Fruit fly (Drosophila melanogaster) whole organism, adult: ENCODE data around the gene PIG-H.

ENCODE experiments used
- CG11617 ChIP-seq: fragments of 200-800 bp; sonication (Bioruptor generic); optimal IDR thresholded peaks from 2 replicates; lab custom pipeline; 2017; ENCODE audit warnings: mild to moderate bottlenecking, missing biosample characterization, missing genetic modification reagents, missing genetic modification characterization
- CG12768 ChIP-seq: fragments of 200-800 bp; sonication (Bioruptor generic); optimal IDR thresholded peaks from 2 replicates; lab custom pipeline; 2017; ENCODE audit warnings: missing biosample characterization, missing genetic modification characterization, mild to moderate bottlenecking, moderate library complexity, missing genetic modification reagents
- CG14711 ChIP-seq: fragments of 200-800 bp; sonication (Bioruptor generic); optimal IDR thresholded peaks from 2 replicates; lab custom pipeline; 2018; ENCODE audit warnings: missing biosample characterization, mild to moderate bottlenecking, missing genetic modification characterization, moderate library complexity
- CG1620 ChIP-seq: fragments of 200-800 bp; sonication (Bioruptor generic); optimal IDR thresholded peaks from 2 replicates; lab custom pipeline; 2016; ENCODE audit warnings: missing biosample characterization, missing genetic modification characterization
- CG33017 ChIP-seq: fragments of 200-800 bp; sonication (Bioruptor generic); optimal IDR thresholded peaks from 2 replicates; lab custom pipeline; 2018; ENCODE audit warnings: missing biosample characterization, mild to moderate bottlenecking, missing genetic modification characterization, moderate library complexity
- CG5204 ChIP-seq: fragments of 200-800 bp; sonication (Bioruptor generic); optimal IDR thresholded peaks from 2 replicates; lab custom pipeline; 2016; ENCODE audit warnings: missing biosample characterization, missing genetic modification characterization
- CG7045 ChIP-seq: fragments of 200-800 bp; sonication (Bioruptor generic); optimal IDR thresholded peaks from 2 replicates; lab custom pipeline; 2017; ENCODE audit warnings: missing biosample characterization, mild to moderate bottlenecking, missing genetic modification characterization
- CG7101 ChIP-seq: fragments of 200-800 bp; sonication (Bioruptor generic); optimal IDR thresholded peaks from 2 replicates; lab custom pipeline; 2018; ENCODE audit warnings: missing biosample characterization, mild to moderate bottlenecking, missing genetic modification characterization, moderate library complexity
- Clk ChIP-seq: fragments of 200-800 bp; sonication (Bioruptor generic); optimal IDR thresholded peaks from 2 replicates; lab custom pipeline; 2017; ENCODE audit warnings: missing biosample characterization, missing genetic modification characterization
- Crg-1 ChIP-seq: fragments of 200-800 bp; sonication (Bioruptor generic); optimal IDR thresholded peaks from 2 replicates; lab custom pipeline; 2016; ENCODE audit warnings: missing biosample characterization, missing genetic modification characterization
- Hr96 ChIP-seq: fragments of 200-800 bp; sonication (Bioruptor generic); optimal IDR thresholded peaks from 2 replicates; lab custom pipeline; 2016; ENCODE audit warnings: missing biosample characterization, missing genetic modification characterization
- Mnt ChIP-seq: fragments of 200-800 bp; sonication (Bioruptor generic); optimal IDR thresholded peaks from 2 replicates; lab custom pipeline; 2016; ENCODE audit warnings: missing biosample characterization, mild to moderate bottlenecking, missing genetic modification characterization
- bab1 ChIP-seq: fragments of 200-800 bp; sonication (Bioruptor generic); optimal IDR thresholded peaks from 3 replicates; lab custom pipeline; 2019; ENCODE audit warnings: missing biosample characterization, mild to moderate bottlenecking, missing genetic modification characterization, moderate library complexity
- cic ChIP-seq: fragments of 200-800 bp; sonication (Bioruptor generic); optimal IDR thresholded peaks from 2 replicates; lab custom pipeline; 2017; ENCODE audit warnings: missing biosample characterization, mild to moderate bottlenecking, missing genetic modification characterization, moderate library complexity
- cnc ChIP-seq, 2 experiments: fragments of >200 bp; optimal IDR thresholded peaks; 2 replicates each; lab custom pipeline; 2017
- kay ChIP-seq: fragments of 200-800 bp; sonication (Bioruptor generic); peaks from one replicate; lab custom pipeline; 2016; ENCODE audit warnings: missing biosample characterization, missing genetic modification characterization, borderline replicate concordance
- ovo ChIP-seq: fragments of 200-800 bp; sonication (Bioruptor generic); optimal IDR thresholded peaks from 2 replicates; lab custom pipeline; 2016; ENCODE audit warnings: missing biosample characterization, missing genetic modification characterization
- pad ChIP-seq: fragments of 200-800 bp; sonication (Bioruptor generic); optimal IDR thresholded peaks from 3 replicates; lab custom pipeline; 2017; ENCODE audit warnings: missing biosample characterization, missing genetic modification characterization, mild to moderate bottlenecking, moderate library complexity, missing genetic modification reagents
- tj ChIP-seq: fragments of 200-800 bp; sonication (Bioruptor generic); optimal IDR thresholded peaks from 3 replicates; lab custom pipeline; 2017; ENCODE audit warnings: missing biosample characterization, mild to moderate bottlenecking, missing genetic modification characterization, moderate library complexity
- toe ChIP-seq: fragments of 200-800 bp; sonication (Bioruptor generic); optimal IDR thresholded peaks from 2 replicates; lab custom pipeline; 2016; ENCODE audit warnings: missing biosample characterization, missing genetic modification characterization

Gene PIG-H

DNA sequence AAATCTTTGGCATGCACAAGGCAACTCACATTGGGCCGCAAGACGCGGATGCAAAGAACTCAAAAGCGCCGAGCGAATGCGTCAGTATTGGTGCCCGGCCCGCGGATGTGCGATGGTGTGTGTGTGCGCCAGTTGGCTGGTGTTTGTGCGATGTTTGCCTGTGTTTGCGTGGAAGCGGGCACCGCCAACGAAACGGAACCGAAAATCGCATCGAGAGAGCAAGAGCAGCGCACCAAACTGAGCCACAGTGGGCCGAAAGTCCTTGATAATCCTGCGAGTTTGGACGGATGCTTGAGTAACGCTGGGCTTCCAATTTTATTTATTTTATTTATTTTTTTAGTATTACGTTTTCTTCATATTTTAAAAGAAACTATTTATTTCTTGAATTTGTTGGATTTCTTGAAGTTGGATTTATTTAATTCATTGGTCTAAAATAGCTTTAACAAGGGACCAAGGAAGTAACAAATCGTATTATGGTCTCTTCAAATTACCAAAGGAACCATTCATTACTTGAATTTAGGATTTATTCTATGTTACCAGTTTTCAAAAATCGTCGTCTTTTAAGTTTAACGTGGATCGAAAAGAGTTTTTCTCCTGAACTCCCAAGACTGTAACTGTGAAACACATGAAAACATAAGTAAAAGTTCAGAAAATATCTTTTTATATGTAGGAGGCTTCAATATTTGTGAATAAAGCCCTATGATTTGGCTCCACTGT is 36.7 kb upstream of the PIG-H start:
- TF ChIP-seq CG7101 (tag; lab: Kevin White, UChicago) (no peak), CG1620 (GFP tag; lab: Kevin White, UChicago) (no peak), Hr96 (GFP tag; lab: Kevin White, UChicago) (peak; percentile 2), tj (peak; percentile 3), CG33017 (no peak), cnc (optimal IDR thresholded peaks at IDR 0.05; lab: Kevin White, UChicago) (no peak), Crg-1 (no peak), CG14711 (no peak), pad (GFP tag; lab: Kevin White, UChicago) (peak; percentile 13), CG11617 (GFP tag; lab: Kevin White, UChicago) (peak; percentile 75), CG12768 (GFP tag; lab: Kevin White, UChicago) (peak; percentile 34), CG5204 (peak; percentile 56), Mnt (GFP tag; lab: Kevin White, UChicago) (peak; percentile 69), cic (no peak), toe (GFP tag; lab: Kevin White, UChicago) (peak; percentile 16), CG7045 (GFP tag; lab: Kevin White, UChicago) (peak; percentile 43), kay (GFP tag; lab: Kevin White, UChicago) (no peak), ovo (no peak), Clk (GFP tag; lab: Kevin White, UChicago) (no peak), bab1 (no peak)

DNA sequence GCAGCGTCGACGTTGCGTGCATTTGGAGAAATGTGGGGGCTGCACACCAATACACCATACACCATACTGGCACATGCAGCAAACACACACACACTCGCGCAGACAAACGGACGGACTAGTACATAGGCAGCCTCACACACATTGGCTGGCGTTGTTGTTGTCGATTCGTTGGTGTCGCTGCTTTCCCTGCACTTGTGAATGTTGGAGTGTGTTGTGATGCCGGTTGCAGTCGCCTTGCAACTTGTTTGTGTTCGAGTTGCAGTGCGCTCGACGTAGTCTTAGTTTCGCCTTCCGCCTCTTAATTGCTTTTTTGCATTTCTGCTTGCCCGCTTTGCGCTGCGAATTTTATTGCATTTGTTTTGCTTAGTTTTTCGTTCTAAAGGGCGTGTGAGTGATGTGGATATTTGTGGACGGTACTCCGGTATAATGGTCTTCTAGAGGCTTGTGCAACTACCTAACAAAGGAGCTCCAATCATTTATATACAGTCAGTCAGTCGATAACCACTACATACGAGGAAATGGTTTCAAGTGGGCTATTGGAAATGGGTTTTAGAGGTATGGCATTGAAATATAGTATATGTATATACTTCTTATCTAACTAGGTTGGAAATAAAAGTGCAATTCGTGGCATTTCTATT is 36.0 kb upstream of the PIG-H start:
- TF ChIP-seq toe (GFP tag; lab: Kevin White, UChicago) (no peak), bab1 (peak; percentile 15), CG7101 (tag; lab: Kevin White, UChicago) (no peak), cic (peak; percentile 40), tj (peak; percentile 5), Crg-1 (no peak), CG33017 (no peak), CG7045 (GFP tag; lab: Kevin White, UChicago) (no peak), kay (GFP tag; lab: Kevin White, UChicago) (peak; percentile 79), Mnt (GFP tag; lab: Kevin White, UChicago) (peak; percentile 66)

DNA sequence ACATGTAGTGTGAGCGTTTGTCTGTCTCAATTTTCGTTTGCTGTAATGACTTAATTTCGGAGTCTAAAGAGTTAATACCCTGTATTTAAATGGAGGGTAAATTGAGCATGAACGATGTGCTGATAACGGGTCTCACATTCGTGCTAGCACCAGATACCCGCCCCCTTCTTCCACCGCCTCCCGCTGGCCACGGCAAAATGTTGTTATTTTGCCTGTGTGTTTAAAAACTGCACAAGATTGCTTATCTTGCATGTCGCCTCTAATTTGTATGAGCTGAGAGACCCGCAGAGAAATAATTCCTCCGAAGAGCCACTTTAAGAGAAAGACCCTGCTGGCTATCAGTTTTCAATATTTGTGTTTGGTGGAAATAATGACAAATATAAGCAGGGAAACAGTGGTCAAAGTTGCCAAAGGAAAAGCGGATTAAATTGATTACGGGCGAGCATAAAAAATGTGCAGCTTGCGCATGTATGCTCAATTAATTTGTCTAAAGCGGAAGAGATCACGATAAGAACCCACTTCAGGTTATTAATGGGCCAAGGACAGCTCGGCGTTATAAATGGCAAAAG is 34.8 kb upstream of the PIG-H start:
- TF ChIP-seq pad (GFP tag; lab: Kevin White, UChicago) = no peak
- no peak for TF ChIP-seq toe (GFP tag; lab: Kevin White, UChicago)
- TF ChIP-seq cnc (optimal IDR thresholded peaks at IDR 0.05; lab: Kevin White, UChicago) = no peak
- TF ChIP-seq CG7045 (GFP tag; lab: Kevin White, UChicago) = no peak
- TF ChIP-seq ovo = no peak
- peak; percentile 19 for TF ChIP-seq Crg-1
- no peak for TF ChIP-seq CG14711
- no peak for TF ChIP-seq Hr96 (GFP tag; lab: Kevin White, UChicago)
- TF ChIP-seq Mnt (GFP tag; lab: Kevin White, UChicago) = peak; percentile 70
- TF ChIP-seq bab1 = no peak
- TF ChIP-seq CG5204 = no peak
- TF ChIP-seq CG33017 = peak; percentile 16
- TF ChIP-seq Clk (GFP tag; lab: Kevin White, UChicago) = no peak
- TF ChIP-seq kay (GFP tag; lab: Kevin White, UChicago) = no peak
- TF ChIP-seq tj = peak; percentile 84
- peak; percentile 77 for TF ChIP-seq cic
- TF ChIP-seq CG11617 (GFP tag; lab: Kevin White, UChicago) = no peak
- TF ChIP-seq CG12768 (GFP tag; lab: Kevin White, UChicago) = no peak
- TF ChIP-seq CG1620 (GFP tag; lab: Kevin White, UChicago) = no peak
- TF ChIP-seq CG7101 (tag; lab: Kevin White, UChicago) = no peak

DNA sequence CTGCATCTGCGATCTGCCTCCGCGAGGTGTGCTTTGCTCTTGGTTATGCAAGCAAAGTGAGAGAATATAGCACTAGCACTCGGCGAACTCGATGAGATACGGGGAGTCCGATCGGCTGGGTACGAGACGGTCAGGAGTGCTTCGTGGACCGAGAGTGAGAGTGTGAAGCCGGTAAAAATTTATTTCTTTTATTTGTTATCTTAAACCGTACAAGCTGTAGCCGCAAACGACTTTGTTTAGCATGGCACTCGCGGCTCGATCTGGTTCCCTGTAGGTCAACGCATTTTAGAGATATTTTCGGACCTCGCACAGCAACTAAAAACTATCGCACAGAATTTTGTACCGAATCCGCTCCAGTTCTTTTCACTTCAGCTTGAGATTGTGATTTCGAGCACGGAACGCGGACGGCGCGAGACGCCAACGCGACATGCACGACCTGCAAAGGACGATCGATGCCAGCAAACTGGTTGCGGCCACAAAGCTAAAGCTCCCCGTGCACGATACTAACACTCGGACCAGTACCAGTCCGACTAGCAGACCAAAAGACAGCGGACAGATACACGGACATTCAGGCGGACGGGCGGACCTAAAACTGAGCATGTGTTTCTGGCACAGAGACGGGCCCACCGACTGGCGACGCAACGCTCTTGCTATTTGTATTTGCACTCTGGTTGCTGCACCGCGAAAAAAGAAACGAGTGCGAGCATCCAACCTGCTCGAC is 32.9 kb upstream of the PIG-H start:
- TF ChIP-seq Hr96 (GFP tag; lab: Kevin White, UChicago) (peak; percentile 11), ovo (no peak)

DNA sequence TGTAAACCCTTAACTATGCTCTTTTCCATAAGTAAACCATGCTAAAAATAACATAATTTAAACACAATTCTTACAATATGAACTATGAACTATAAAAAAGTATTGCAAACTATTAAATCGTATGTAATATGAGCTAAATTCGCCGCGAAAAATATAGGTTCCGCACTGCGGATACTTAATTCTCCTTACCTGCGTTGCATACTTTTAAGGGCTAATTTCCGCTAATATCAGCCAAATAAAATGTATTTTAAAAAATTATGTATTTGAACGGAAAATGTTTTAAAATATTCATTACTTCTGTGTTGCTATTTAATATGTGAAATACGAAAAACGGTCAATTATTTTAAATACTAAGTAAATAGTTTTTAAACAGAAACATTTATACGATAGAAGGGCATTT is 32.3 kb upstream of the PIG-H start, which contains the start of gene dsx:
TSS of gene dsx (minus strand) at position 62 of the 400 bp plus-strand sequence.
- TF ChIP-seq pad (GFP tag; lab: Kevin White, UChicago) = no peak
- peak; percentile 11 for TF ChIP-seq CG7045 (GFP tag; lab: Kevin White, UChicago)
- no peak for TF ChIP-seq CG7101 (tag; lab: Kevin White, UChicago)
- TF ChIP-seq Mnt (GFP tag; lab: Kevin White, UChicago) = no peak
- no peak for TF ChIP-seq CG12768 (GFP tag; lab: Kevin White, UChicago)
- TF ChIP-seq toe (GFP tag; lab: Kevin White, UChicago) = no peak
- no peak for TF ChIP-seq CG14711
- no peak for TF ChIP-seq Clk (GFP tag; lab: Kevin White, UChicago)

DNA sequence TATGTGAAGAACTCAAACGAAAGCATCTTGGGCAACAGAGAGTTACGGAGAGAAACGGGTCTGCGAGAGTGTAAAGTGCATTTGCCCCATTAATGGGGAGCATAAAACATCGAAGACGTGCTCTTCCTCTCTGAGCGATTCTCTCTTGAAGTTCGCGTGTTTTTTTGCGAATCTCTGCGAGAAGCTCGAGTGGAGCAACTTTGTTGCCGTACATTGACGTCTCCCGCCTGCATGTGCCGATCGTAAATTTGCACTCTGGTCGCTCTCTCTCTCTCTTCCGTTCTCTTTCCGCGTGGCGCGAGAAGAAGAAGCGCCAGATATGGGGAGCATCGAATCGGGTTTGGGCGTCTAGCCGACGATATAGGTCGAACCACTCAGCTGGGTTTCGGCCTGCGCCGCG is 31.8 kb upstream of the PIG-H start:
- TF ChIP-seq Mnt (GFP tag; lab: Kevin White, UChicago) (peak; percentile 71), CG5204 (no peak), CG1620 (GFP tag; lab: Kevin White, UChicago) (no peak), Clk (GFP tag; lab: Kevin White, UChicago) (no peak), toe (GFP tag; lab: Kevin White, UChicago) (no peak), CG12768 (GFP tag; lab: Kevin White, UChicago) (no peak), Crg-1 (no peak)
